Worm (Caenorhabditis elegans) whole organism, L4 larva: ENCODE measurements around the gene Y6D1A.2.

ENCODE experiments used
- D1046.2 ChIP-seq: fragments of 200-800 bp; sonication (Bioruptor generic); IDR thresholded peaks from 2 replicates; pipeline ENCODE4 v1.3.6; 2022; ENCODE audit warnings: missing genetic modification characterization, missing compliant biosample characterization
- F10B5.3 ChIP-seq: sonication (generic microtip); optimal IDR thresholded peaks from 2 replicates; lab custom pipeline; 2016; ENCODE audit warnings: mild to moderate bottlenecking, missing genetic modification characterization, missing compliant biosample characterization
- T26A8.4 ChIP-seq: fragments of 200-800 bp; sonication (Bioruptor generic); IDR thresholded peaks from 2 replicates; pipeline ENCODE4 v1.3.6; 2022; ENCODE audit warnings: missing genetic modification characterization, missing compliant biosample characterization
- Y5F2A.4 ChIP-seq: fragments of 200-800 bp; sonication (Bioruptor generic); optimal IDR thresholded peaks from 2 replicates; lab custom pipeline; 2018; ENCODE audit warnings: mild to moderate bottlenecking, missing genetic modification characterization, missing compliant biosample characterization
- aha-1 ChIP-seq: fragments of 150-350 bp; peaks from one replicate; lab custom pipeline; 2014; ENCODE audit warnings: missing biosample characterization, missing genetic modification characterization
- ceh-20 ChIP-seq: fragments of 200-800 bp; sonication (Bioruptor generic); IDR thresholded peaks from 2 replicates; pipeline ENCODE4 v1.3.6; 2022; ENCODE audit warnings: missing genetic modification reagents, missing genetic modification characterization, missing compliant biosample characterization
- ceh-28 ChIP-seq: fragments of 150-350 bp; optimal IDR thresholded peaks from 2 replicates; lab custom pipeline; 2014; ENCODE audit warnings: missing biosample characterization, missing genetic modification reagents, missing genetic modification characterization
- ceh-44 ChIP-seq: fragments of 200-800 bp; sonication (Bioruptor generic); IDR thresholded peaks from 2 replicates; pipeline ENCODE4 v1.3.6; 2022; ENCODE audit warnings: missing genetic modification reagents, missing genetic modification characterization, missing compliant biosample characterization
- cey-2 ChIP-seq: sonication (generic microtip); optimal IDR thresholded peaks from 3 replicates; lab custom pipeline; 2017; ENCODE audit warnings: missing genetic modification characterization, mild to moderate bottlenecking, missing compliant biosample characterization, antibody characterized with exemption, borderline replicate concordance; ENCODE audit not compliant: insufficient read depth
- daf-12 ChIP-seq: fragments of 150-350 bp; optimal IDR thresholded peaks from 2 replicates; lab custom pipeline; 2014; ENCODE audit warnings: missing biosample characterization, missing genetic modification reagents, missing genetic modification characterization
- dmd-6 ChIP-seq: fragments of 200-800 bp; sonication (Bioruptor generic); IDR thresholded peaks from 2 replicates; pipeline ENCODE4 v1.3.6; 2022; ENCODE audit warnings: missing genetic modification reagents, missing genetic modification characterization, missing compliant biosample characterization
- dve-1 ChIP-seq: sonication (generic microtip); optimal IDR thresholded peaks from 2 replicates; lab custom pipeline; 2017; ENCODE audit warnings: antibody characterized with exemption, mild to moderate bottlenecking, missing genetic modification characterization, missing compliant biosample characterization; ENCODE audit not compliant: insufficient read depth
- egl-27 ChIP-seq: sonication (generic microtip); optimal IDR thresholded peaks from 3 replicates; lab custom pipeline; 2017; ENCODE audit warnings: missing biosample characterization, missing genetic modification reagents, missing genetic modification characterization
- egl-43 ChIP-seq: fragments of 200-800 bp; sonication (Bioruptor generic); IDR thresholded peaks from 2 replicates; pipeline ENCODE4 v1.3.6; 2022; ENCODE audit warnings: missing genetic modification reagents, missing genetic modification characterization, missing compliant biosample characterization
- fos-1 ChIP-seq: fragments of 150-350 bp; optimal IDR thresholded peaks from 2 replicates; lab custom pipeline; 2014; ENCODE audit warnings: missing biosample characterization, missing genetic modification characterization
- gei-8 ChIP-seq: fragments of 200-800 bp; sonication (Bioruptor generic); optimal IDR thresholded peaks from 2 replicates; lab custom pipeline; 2018; ENCODE audit warnings: mild to moderate bottlenecking, missing genetic modification characterization, missing compliant biosample characterization
- hlh-11 ChIP-seq: fragments of 200-800 bp; sonication (Bioruptor generic); optimal IDR thresholded peaks from 2 replicates; lab custom pipeline; 2018; ENCODE audit warnings: mild to moderate bottlenecking, missing genetic modification characterization, missing compliant biosample characterization
- lin-13 ChIP-seq: fragments of 150-350 bp; optimal IDR thresholded peaks from 2 replicates; lab custom pipeline; 2014; ENCODE audit warnings: missing biosample characterization, missing genetic modification reagents, missing genetic modification characterization
- lin-29 ChIP-seq: fragments of 200-800 bp; sonication (Bioruptor generic); IDR thresholded peaks from 2 replicates; pipeline ENCODE4 v1.3.6; 2022; ENCODE audit warnings: missing genetic modification reagents, missing genetic modification characterization, missing compliant biosample characterization
- lin-39 ChIP-seq: fragments of 150-350 bp; optimal IDR thresholded peaks from 2 replicates; lab custom pipeline; 2014; ENCODE audit warnings: missing biosample characterization, missing genetic modification reagents, missing genetic modification characterization
- madf-9 ChIP-seq: fragments of 200-800 bp; sonication (Bioruptor generic); conservative IDR thresholded peaks from 2 replicates; pipeline ENCODE4 v1.3.6; 2022; ENCODE audit warnings: missing genetic modification reagents, missing genetic modification characterization, missing compliant biosample characterization
- mdt-29 ChIP-seq: fragments of 200-800 bp; sonication (Bioruptor generic); IDR thresholded peaks from 2 replicates; pipeline ENCODE4 v1.3.6; 2022; ENCODE audit warnings: missing genetic modification reagents, missing genetic modification characterization, missing compliant biosample characterization
- mep-1 ChIP-seq: fragments of 150-350 bp; sonication (generic microtip); optimal IDR thresholded peaks from 3 replicates; lab custom pipeline; 2014; ENCODE audit warnings: missing biosample characterization, missing genetic modification characterization
- mxl-2 ChIP-seq: fragments of 200-800 bp; sonication (Bioruptor generic); conservative IDR thresholded peaks from 2 replicates; pipeline ENCODE4 v1.3.6; 2022; ENCODE audit warnings: missing genetic modification reagents, missing genetic modification characterization, missing compliant biosample characterization
- nhr-10 ChIP-seq: fragments of 150-350 bp; optimal IDR thresholded peaks from 2 replicates; lab custom pipeline; 2014; ENCODE audit warnings: missing biosample characterization, missing genetic modification characterization
- nhr-28 ChIP-seq: fragments of 150-350 bp; optimal IDR thresholded peaks from 2 replicates; lab custom pipeline; 2014; ENCODE audit warnings: missing biosample characterization, missing genetic modification characterization
- php-3 ChIP-seq: fragments of 200-800 bp; sonication (Bioruptor generic); IDR thresholded peaks from 2 replicates; pipeline ENCODE4 v1.3.6; 2022; ENCODE audit warnings: missing genetic modification reagents, missing genetic modification characterization, missing compliant biosample characterization
- saeg-2 ChIP-seq: fragments of 200-800 bp; sonication (Bioruptor generic); IDR thresholded peaks from 2 replicates; pipeline ENCODE4 v1.3.6; 2022; ENCODE audit warnings: missing genetic modification reagents, missing genetic modification characterization, missing compliant biosample characterization
- sdz-12 ChIP-seq: fragments of 200-800 bp; sonication (Bioruptor generic); optimal IDR thresholded peaks from 2 replicates; lab custom pipeline; 2018; ENCODE audit warnings: mild to moderate bottlenecking, missing genetic modification characterization, missing compliant biosample characterization
- set-16 ChIP-seq: fragments of 200-800 bp; sonication (Bioruptor generic); IDR thresholded peaks from 2 replicates; pipeline ENCODE4 v1.3.6; 2022; ENCODE audit warnings: missing genetic modification reagents, missing genetic modification characterization, missing compliant biosample characterization
- skn-1 ChIP-seq: fragments of 150-350 bp; optimal IDR thresholded peaks from 2 replicates; lab custom pipeline; 2014; ENCODE audit warnings: missing biosample characterization, missing genetic modification characterization
- snpc-4 ChIP-seq: fragments of 150-350 bp; optimal IDR thresholded peaks from 2 replicates; lab custom pipeline; 2014; ENCODE audit warnings: missing biosample characterization, missing genetic modification characterization
- tra-1 ChIP-seq: fragments of 200-800 bp; sonication (Bioruptor generic); IDR thresholded peaks from 2 replicates; pipeline ENCODE4 v1.3.6; 2022; ENCODE audit warnings: missing genetic modification reagents, missing genetic modification characterization, missing compliant biosample characterization
- vab-7 ChIP-seq: fragments of 200-800 bp; sonication (Bioruptor generic); IDR thresholded peaks from 2 replicates; pipeline ENCODE4 v1.3.6; 2022; ENCODE audit warnings: missing genetic modification reagents, missing genetic modification characterization, missing compliant biosample characterization

Y6D1A.2 gene

DNA sequence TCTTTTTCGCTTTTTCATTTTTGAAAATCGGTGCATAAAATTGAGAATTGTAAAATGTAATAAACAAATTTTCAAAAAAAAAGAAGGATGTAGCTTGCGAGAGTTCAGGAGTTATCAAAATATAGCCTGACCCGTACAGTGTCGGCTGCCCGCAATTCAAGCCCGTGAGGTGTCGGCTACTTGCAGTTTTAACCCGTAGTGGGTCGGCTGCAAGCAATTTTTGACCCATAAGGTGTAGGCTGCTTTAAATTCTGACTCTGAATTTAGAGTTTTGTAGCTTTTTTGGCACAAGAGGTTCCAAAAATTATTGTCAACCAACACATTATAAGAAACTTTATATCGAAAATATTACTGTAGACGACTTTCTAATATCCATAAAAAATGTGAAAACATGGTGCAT lies 26.2 kb upstream of the Y6D1A.2 start (continued):
- TF ChIP-seq skn-1 (tag; lab: Kevin White, UChicago) (no peak), gei-8 (GFP tag; lab: Kevin White, UChicago) (peak; percentile 13), tra-1 (GFP tag; lab: Robert Waterston, UW) (no peak), cey-2 (tag; lab: Kevin White, UChicago) (no peak), lin-39 (tag; lab: Kevin White, UChicago) (no peak), D1046.2 (no peak)

- no peak for TF ChIP-seq mxl-2 (GFP tag; lab: Robert Waterston, UW)
- no peak for TF ChIP-seq lin-13 (GFP tag; lab: Kevin White, UChicago)
- TF ChIP-seq ceh-28 (tag; lab: Kevin White, UChicago): no peak
- no peak for TF ChIP-seq ceh-20 (GFP tag; lab: Robert Waterston, UW)
- no peak for TF ChIP-seq lin-29 (GFP tag; lab: Robert Waterston, UW)
- TF ChIP-seq dmd-6 (GFP tag; lab: Robert Waterston, UW): no peak
- TF ChIP-seq sdz-12: no peak
- TF ChIP-seq snpc-4 (tag; lab: Kevin White, UChicago): no peak
- no peak for TF ChIP-seq php-3
- no peak for TF ChIP-seq saeg-2 (GFP tag; lab: Robert Waterston, UW)
- no peak for TF ChIP-seq vab-7 (GFP tag; lab: Robert Waterston, UW)
- TF ChIP-seq cey-2 (tag; lab: Kevin White, UChicago): no peak
- TF ChIP-seq daf-12: no peak
- no peak for TF ChIP-seq nhr-10 (tag; lab: Kevin White, UChicago)
- TF ChIP-seq F10B5.3 (tag; lab: Kevin White, UChicago): no peak
- 0 out of 2 replicates have a peak, but pooled peaks have one; percentile 6 for TF ChIP-seq madf-9 (GFP tag; lab: Robert Waterston, UW)
- TF ChIP-seq dve-1 (tag; lab: Kevin White, UChicago): no peak
- no peak for TF ChIP-seq mdt-29 (GFP tag; lab: Robert Waterston, UW)
- no peak for TF ChIP-seq ceh-44 (GFP tag; lab: Robert Waterston, UW)
- TF ChIP-seq egl-43 (GFP tag; lab: Robert Waterston, UW): 0 out of 2 replicates have a peak, but pooled peaks have one; percentile 10
- no peak for TF ChIP-seq mep-1 (tag; lab: Kevin White, UChicago)
- TF ChIP-seq aha-1 (tag; lab: Kevin White, UChicago): no peak
- no peak for TF ChIP-seq egl-27 (tag; lab: Kevin White, UChicago)
- peak; percentile 76 for TF ChIP-seq set-16 (GFP tag; lab: Robert Waterston, UW)
- TF ChIP-seq hlh-11: no peak
Measured at ce11 chrII:11844984-11845383, 25.3 kb upstream of the Y6D1A.2 start.

DNA sequence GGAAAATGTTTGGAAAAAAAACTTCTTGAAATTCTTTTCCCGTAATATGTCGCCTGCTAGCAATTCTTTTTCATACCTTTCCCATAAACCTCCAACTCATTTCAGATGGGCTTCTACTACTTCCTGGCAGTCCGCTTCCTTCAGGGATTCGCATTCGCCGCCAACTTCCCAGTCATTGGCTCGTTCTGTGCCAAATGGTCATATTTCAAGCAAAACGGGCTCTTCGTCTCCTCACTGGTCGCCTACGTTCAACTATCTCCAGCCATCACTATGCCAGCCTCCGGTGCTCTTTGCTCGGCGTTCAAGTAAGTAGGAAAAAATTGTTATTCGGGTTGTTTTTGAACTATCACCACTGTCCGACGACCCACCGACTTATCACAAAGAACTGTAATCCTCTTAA lies 24.3 kb upstream of the Y6D1A.2 start:
- TF ChIP-seq hlh-11 (no peak), aha-1 (tag; lab: Kevin White, UChicago) (peak; percentile 27), lin-39 (tag; lab: Kevin White, UChicago) (no peak), cey-2 (tag; lab: Kevin White, UChicago) (no peak), Y5F2A.4 (GFP tag; lab: Kevin White, UChicago) (no peak)

DNA sequence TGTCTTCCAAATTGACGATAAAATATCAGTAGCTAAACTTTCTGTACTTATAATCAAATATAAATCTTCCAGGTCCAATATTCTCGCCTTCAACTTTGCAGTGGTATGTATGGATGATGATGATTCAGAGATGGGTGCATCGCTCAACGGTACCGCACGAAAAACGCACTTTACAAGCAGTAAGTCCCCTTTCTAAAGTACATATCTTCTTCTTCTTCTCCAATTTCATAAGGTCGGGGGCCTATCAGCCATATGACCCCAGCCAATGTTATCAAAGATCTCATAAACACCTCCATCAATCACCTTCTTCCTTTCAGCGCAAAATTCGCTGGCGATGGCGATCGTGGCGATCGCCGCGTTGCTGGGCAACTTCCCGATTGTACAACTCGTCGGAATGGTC lies 23.7 kb upstream of the Y6D1A.2 start:
- peak; percentile 13 for TF ChIP-seq nhr-28 (tag; lab: Kevin White, UChicago)
- TF ChIP-seq fos-1 (tag; lab: Kevin White, UChicago): no peak

- TF ChIP-seq T26A8.4 (GFP tag; lab: Robert Waterston, UW) (0 out of 2 replicates have a peak, but pooled peaks have one; percentile 23), fos-1 (tag; lab: Kevin White, UChicago) (no peak), D1046.2 (no peak)
- TF ChIP-seq, all 104 proteins: peak for 1
Measured at ce11 chrII:11842766-11843165, 23.0 kb upstream of the Y6D1A.2 start.
